ENCODE assay signal across 1 fruit fly cellular context in genomic region chrX:3173072-3173471, dm6.
A peak's percentile ranks its signal among the peaks of the same experiment; 100 is the strongest.
TF ChIP-seq lines count a peak whose summit lies in the region.

TSS of gene CG18508 (minus strand) at chrX:3173140.

TF ChIP-seq in whole organism, embryonic, 481 proteins besides CTCF, POLR2A, EP300 and RAD21 (continued from another document and continues in another):
- TF ChIP-seq Opbp (GFP tag; IDR thresholded peaks at IDR 0.05; lab: Robert Waterston, UW; ENCODE audit: partially characterized antibody) (0 out of 3 replicates have a peak, but pooled peaks have one; percentile 38), CG9609 (GFP tag; optimal IDR thresholded peaks at IDR 0.05; lab: Kevin White, UChicago) (no peak), da (GFP tag; optimal IDR thresholded peaks at IDR 0.05; lab: Kevin White, UChicago) (no peak), btn (GFP tag; optimal IDR thresholded peaks at IDR 0.05; lab: Kevin White, UChicago) (no peak), CG3281 (GFP tag; optimal IDR thresholded peaks at IDR 0.05; lab: Kevin White, UChicago) (no peak), ase (GFP tag; IDR thresholded peaks at IDR 0.05; lab: Robert Waterston, UW) (no peak), sima (GFP tag; optimal IDR thresholded peaks at IDR 0.05; lab: Kevin White, UChicago) (no peak), Blimp-1 (GFP tag; optimal IDR thresholded peaks at IDR 0.05; lab: Kevin White, UChicago) (no peak), CG32532 (GFP tag; IDR thresholded peaks at IDR 0.05; lab: Robert Waterston, UW) (peak; percentile 6; the same call in 1 of the 2 replicates), CG8924 (tag; optimal IDR thresholded peaks at IDR 0.05; lab: Kevin White, UChicago) (no peak), Lim3 (GFP tag; IDR thresholded peaks at IDR 0.05; lab: Robert Waterston, UW) (no peak), klu (GFP tag; IDR thresholded peaks at IDR 0.05; lab: Robert Waterston, UW) (no peak), CG14014 (GFP tag; IDR thresholded peaks at IDR 0.05; lab: Robert Waterston, UW) (no peak), Hr78 (GFP tag; optimal IDR thresholded peaks at IDR 0.05; lab: Kevin White, UChicago) (no peak), bsh (GFP tag; optimal IDR thresholded peaks at IDR 0.05; lab: Kevin White, UChicago) (no peak), Myb (GFP tag; optimal IDR thresholded peaks at IDR 0.05; lab: Kevin White, UChicago) (peak; percentile 63), Ssrp (tag; optimal IDR thresholded peaks at IDR 0.05; lab: Kevin White, UChicago) (peak; percentile 6), CG7928 (GFP tag; optimal IDR thresholded peaks at IDR 0.05; lab: Kevin White, UChicago) (no peak), ap (GFP tag; IDR thresholded peaks at IDR 0.05; lab: Robert Waterston, UW) (no peak), abd-A (tag; optimal IDR thresholded peaks at IDR 0.05; lab: Kevin White, UChicago) (no peak), CG17359 (tag; optimal IDR thresholded peaks at IDR 0.05; lab: Kevin White, UChicago) (peak; percentile 6), gfzf (GFP tag; optimal IDR thresholded peaks at IDR 0.05; lab: Kevin White, UChicago) (peak; percentile 94), CG15011 (GFP tag; optimal IDR thresholded peaks at IDR 0.05; lab: Kevin White, UChicago) (no peak), Hsf (GFP tag; optimal IDR thresholded peaks at IDR 0.05; lab: Kevin White, UChicago) (peak; percentile 17), D (optimal IDR thresholded peaks at IDR 0.05; lab: Kevin White, UChicago) (no peak), D (GFP tag; optimal IDR thresholded peaks at IDR 0.05; lab: Kevin White, UChicago) (no peak), CG12659 (GFP tag; optimal IDR thresholded peaks at IDR 0.05; lab: Kevin White, UChicago) (peak; percentile 57), exex (tag; optimal IDR thresholded peaks at IDR 0.05; lab: Kevin White, UChicago) (no peak), CG5180 (GFP tag; optimal IDR thresholded peaks at IDR 0.05; lab: Kevin White, UChicago) (no peak), MBD-R2 (GFP tag; IDR thresholded peaks at IDR 0.05; lab: Robert Waterston, UW) (peak; percentile 75), CG13894 (tag; optimal IDR thresholded peaks at IDR 0.05; lab: Kevin White, UChicago) (peak; percentile 1), yki (optimal IDR thresholded peaks at IDR 0.05; lab: Kevin White, UChicago) (no peak), hkb (optimal IDR thresholded peaks at IDR 0.05; lab: Kevin White, UChicago) (no peak), hkb (GFP tag; IDR thresholded peaks at IDR 0.05; lab: Robert Waterston, UW) (no peak), CG6813 (GFP tag; optimal IDR thresholded peaks at IDR 0.05; lab: Kevin White, UChicago) (no peak), sens-2 (GFP tag; IDR thresholded peaks at IDR 0.05; lab: Robert Waterston, UW) (no peak), kay (GFP tag; optimal IDR thresholded peaks at IDR 0.05; lab: Kevin White, UChicago) (no peak), Rfx (GFP tag; IDR thresholded peaks at IDR 0.05; lab: Robert Waterston, UW) (peak; percentile 60), ro (GFP tag; IDR thresholded peaks at IDR 0.05; lab: Robert Waterston, UW) (no peak), CG15073 (GFP tag; optimal IDR thresholded peaks at IDR 0.05; lab: Kevin White, UChicago) (no peak), CG13123 (GFP tag; optimal IDR thresholded peaks at IDR 0.05; lab: Kevin White, UChicago) (no peak), CG9817 (tag; optimal IDR thresholded peaks at IDR 0.05; lab: Kevin White, UChicago) (peak; percentile 15), Abd-B (GFP tag; optimal IDR thresholded peaks at IDR 0.05; lab: Kevin White, UChicago) (no peak), Ets97D (GFP tag; optimal IDR thresholded peaks at IDR 0.05; lab: Kevin White, UChicago) (peak; percentile 72), gcm2 (GFP tag; optimal IDR thresholded peaks at IDR 0.05; lab: Kevin White, UChicago) (no peak), vnd (GFP tag; IDR thresholded peaks at IDR 0.05; lab: Robert Waterston, UW; ENCODE audit: partially characterized antibody) (0 out of 3 replicates have a peak, but pooled peaks have one; percentile 13), Dp (GFP tag; optimal IDR thresholded peaks at IDR 0.05; lab: Kevin White, UChicago) (peak; percentile 51), CG1602 (GFP tag; optimal IDR thresholded peaks at IDR 0.05; lab: Kevin White, UChicago) (no peak), C15 (GFP tag; IDR thresholded peaks at IDR 0.05; lab: Robert Waterston, UW) (no peak), CG8478 (optimal IDR thresholded peaks at IDR 0.05; lab: Kevin White, UChicago) (no peak), dimm (GFP tag; IDR thresholded peaks at IDR 0.05; lab: Robert Waterston, UW) (no peak), Elba2 (GFP tag; optimal IDR thresholded peaks at IDR 0.05; lab: Kevin White, UChicago) (no peak), CG7357 (GFP tag; IDR thresholded peaks at IDR 0.05; lab: Robert Waterston, UW) (no peak), lmd (GFP tag; IDR thresholded peaks at IDR 0.05; lab: Robert Waterston, UW) (no peak), gce (GFP tag; IDR thresholded peaks at IDR 0.05; lab: Robert Waterston, UW) (no peak), Oli (tag; optimal IDR thresholded peaks at IDR 0.05; lab: Kevin White, UChicago) (no peak), Ptx1 (GFP tag; IDR thresholded peaks at IDR 0.05; lab: Robert Waterston, UW) (peak; percentile 7; the same call in 1 of the 2 replicates), hth (optimal IDR thresholded peaks at IDR 0.05; lab: Kevin White, UChicago) (no peak), Dip3 (GFP tag; optimal IDR thresholded peaks at IDR 0.05; lab: Kevin White, UChicago) (no peak), unpg (GFP tag; optimal IDR thresholded peaks at IDR 0.05; lab: Kevin White, UChicago) (no peak), CG17361 (GFP tag; IDR thresholded peaks at IDR 0.05; lab: Robert Waterston, UW) (no peak), Lhr (GFP tag; optimal IDR thresholded peaks at IDR 0.05; lab: Kevin White, UChicago) (peak; percentile 71), org-1 (GFP tag; optimal IDR thresholded peaks at IDR 0.05; lab: Kevin White, UChicago) (no peak), CG8359 (GFP tag; optimal IDR thresholded peaks at IDR 0.05; lab: Kevin White, UChicago; ENCODE audit: borderline replicate concordance) (no peak), eve (GFP tag; optimal IDR thresholded peaks at IDR 0.05; lab: Kevin White, UChicago) (no peak), so (GFP tag; IDR thresholded peaks at IDR 0.05; lab: Robert Waterston, UW) (no peak), sob (GFP tag; IDR thresholded peaks at IDR 0.05; lab: Robert Waterston, UW) (peak; percentile 26; the same call in 1 of the 2 replicates), CG2120 (GFP tag; optimal IDR thresholded peaks at IDR 0.05; lab: Kevin White, UChicago) (peak; percentile 50), CG13775 (GFP tag; optimal IDR thresholded peaks at IDR 0.05; lab: Kevin White, UChicago) (no peak), CG10462 (GFP tag; optimal IDR thresholded peaks at IDR 0.05; lab: Kevin White, UChicago) (peak; percentile 59), E2f1 (GFP tag; IDR thresholded peaks at IDR 0.05; lab: Robert Waterston, UW) (no peak), Bdp1 (GFP tag; optimal IDR thresholded peaks at IDR 0.05; lab: Kevin White, UChicago) (no peak), Med (GFP tag; lab: Kevin White, UChicago) (peak; percentile 57), Neu2 (GFP tag; optimal IDR thresholded peaks at IDR 0.05; lab: Kevin White, UChicago; ENCODE audit: borderline replicate concordance) (no peak), aop (GFP tag; IDR thresholded peaks at IDR 0.05; lab: Robert Waterston, UW) (no peak), CG11560 (tag; IDR thresholded peaks at IDR 0.05; lab: Robert Waterston, UW) (no peak), Trl (optimal IDR thresholded peaks at IDR 0.05; lab: Kevin White, UChicago) (no peak), Trl (GFP tag; optimal IDR thresholded peaks at IDR 0.05; lab: Kevin White, UChicago) (no peak), CG6689 (GFP tag; IDR thresholded peaks at IDR 0.05; lab: Robert Waterston, UW) (no peak), CG16779 (GFP tag; IDR thresholded peaks at IDR 0.05; lab: Robert Waterston, UW) (no peak), Max (GFP tag; optimal IDR thresholded peaks at IDR 0.05; lab: Kevin White, UChicago) (no peak), CG33213 (GFP tag; optimal IDR thresholded peaks at IDR 0.05; lab: Kevin White, UChicago) (peak; percentile 69), hb (GFP tag; IDR thresholded peaks at IDR 0.05; lab: Robert Waterston, UW; ENCODE audit: partially characterized antibody) (no peak), CG3847 (GFP tag; IDR thresholded peaks at IDR 0.05; lab: Robert Waterston, UW) (peak; percentile 24; the same call in 1 of the 2 replicates), ken (GFP tag; IDR thresholded peaks at IDR 0.05; lab: Robert Waterston, UW) (no peak), pros (GFP tag; optimal IDR thresholded peaks at IDR 0.05; lab: Kevin White, UChicago) (no peak), ranshi (GFP tag; IDR thresholded peaks at IDR 0.05; lab: Robert Waterston, UW) (no peak), unc-4 (GFP tag; IDR thresholded peaks at IDR 0.05; lab: Robert Waterston, UW; ENCODE audit: partially characterized antibody) (0 out of 2 replicates have a peak, but pooled peaks have one; percentile 27), CG4854 (GFP tag; optimal IDR thresholded peaks at IDR 0.05; lab: Kevin White, UChicago) (no peak), mam (GFP tag; optimal IDR thresholded peaks at IDR 0.05; lab: Kevin White, UChicago) (peak; percentile 23), Rx (GFP tag; IDR thresholded peaks at IDR 0.05; lab: Robert Waterston, UW) (no peak), CG9437 (GFP tag; optimal IDR thresholded peaks at IDR 0.05; lab: Kevin White, UChicago) (no peak), CG33557 (GFP tag; optimal IDR thresholded peaks at IDR 0.05; lab: Kevin White, UChicago) (no peak), onecut (GFP tag; IDR thresholded peaks at IDR 0.05; lab: Robert Waterston, UW) (peak; percentile 12; the same call in 1 of the 2 replicates), CG31224 (GFP tag; IDR thresholded peaks at IDR 0.05; lab: Robert Waterston, UW) (no peak), pita (GFP tag; optimal IDR thresholded peaks at IDR 0.05; lab: Kevin White, UChicago) (peak; percentile 65), B-H1 (GFP tag; IDR thresholded peaks at IDR 0.05; lab: Robert Waterston, UW) (no peak), NK7.1 (GFP tag; optimal IDR thresholded peaks at IDR 0.05; lab: Kevin White, UChicago) (no peak), CG34376 (GFP tag; optimal IDR thresholded peaks at IDR 0.05; lab: Kevin White, UChicago) (no peak), slbo (GFP tag; IDR thresholded peaks at IDR 0.05; lab: Robert Waterston, UW) (peak; percentile 36), salm (tag; optimal IDR thresholded peaks at IDR 0.05; lab: Kevin White, UChicago) (no peak), CG9932 (GFP tag; IDR thresholded peaks at IDR 0.05; lab: Robert Waterston, UW) (peak; percentile 50; the same call in 1 of the 2 replicates), Sin3A (optimal IDR thresholded peaks at IDR 0.05; lab: Kevin White, UChicago) (no peak), CG3838 (GFP tag; optimal IDR thresholded peaks at IDR 0.05; lab: Kevin White, UChicago) (no peak), CG1792 (GFP tag; optimal IDR thresholded peaks at IDR 0.05; lab: Kevin White, UChicago) (no peak), CG15269 (tag; optimal IDR thresholded peaks at IDR 0.05; lab: Kevin White, UChicago) (peak; percentile 5), knrl (GFP tag; IDR thresholded peaks at IDR 0.05; lab: Robert Waterston, UW; ENCODE audit: partially characterized antibody) (peak; percentile 30; the same call in 2 of the 3 replicates), CG12155 (GFP tag; optimal IDR thresholded peaks at IDR 0.05; lab: Kevin White, UChicago) (peak; percentile 3), CoRest (tag; optimal IDR thresholded peaks at IDR 0.05; lab: Kevin White, UChicago) (peak; percentile 21), jing (GFP tag; optimal IDR thresholded peaks at IDR 0.05; lab: Kevin White, UChicago) (no peak), CG2889 (GFP tag; IDR thresholded peaks at IDR 0.05; lab: Robert Waterston, UW) (no peak), Bteb2 (GFP tag; optimal IDR thresholded peaks at IDR 0.05; lab: Kevin White, UChicago) (no peak), zf30C (GFP tag; optimal IDR thresholded peaks at IDR 0.05; lab: Kevin White, UChicago) (peak; percentile 29), CG10959 (GFP tag; IDR thresholded peaks at IDR 0.05; lab: Robert Waterston, UW) (peak; percentile 90), Kr (GFP tag; optimal IDR thresholded peaks at IDR 0.05; lab: Kevin White, UChicago) (no peak), Fer3 (tag; optimal IDR thresholded peaks at IDR 0.05; lab: Kevin White, UChicago) (no peak), CG4424 (GFP tag; optimal IDR thresholded peaks at IDR 0.05; lab: Kevin White, UChicago) (peak; percentile 12), Atf3 (GFP tag; optimal IDR thresholded peaks at IDR 0.05; lab: Kevin White, UChicago) (no peak), B-H2 (GFP tag; optimal IDR thresholded peaks at IDR 0.05; lab: Kevin White, UChicago) (no peak), pzg (GFP tag; optimal IDR thresholded peaks at IDR 0.05; lab: Kevin White, UChicago) (peak; percentile 70), slou (GFP tag; optimal IDR thresholded peaks at IDR 0.05; lab: Kevin White, UChicago) (no peak), CG2678 (tag; optimal IDR thresholded peaks at IDR 0.05; lab: Kevin White, UChicago) (no peak), CG4282 (GFP tag; optimal IDR thresholded peaks at IDR 0.05; lab: Kevin White, UChicago) (no peak), CG10431 (GFP tag; optimal IDR thresholded peaks at IDR 0.05; lab: Kevin White, UChicago) (no peak), CG4730 (GFP tag; IDR thresholded peaks at IDR 0.05; lab: Robert Waterston, UW) (no peak), emc (GFP tag; optimal IDR thresholded peaks at IDR 0.05; lab: Kevin White, UChicago) (no peak), tap (tag; optimal IDR thresholded peaks at IDR 0.05; lab: Kevin White, UChicago) (no peak), CG12942 (GFP tag; optimal IDR thresholded peaks at IDR 0.05; lab: Kevin White, UChicago) (no peak), nerfin-2 (GFP tag; IDR thresholded peaks at IDR 0.05; lab: Robert Waterston, UW; ENCODE audit: partially characterized antibody) (no peak), disco-r (GFP tag; optimal IDR thresholded peaks at IDR 0.05; lab: Kevin White, UChicago) (no peak), CG30020 (tag; optimal IDR thresholded peaks at IDR 0.05; lab: Kevin White, UChicago) (no peak), CG2199 (GFP tag; IDR thresholded peaks at IDR 0.05; lab: Robert Waterston, UW) (0 out of 3 replicates have a peak, but pooled peaks have one; percentile 50), CG13287 (GFP tag; IDR thresholded peaks at IDR 0.05; lab: Robert Waterston, UW; ENCODE audit: partially characterized antibody) (peak; percentile 24; the same call in 1 of the 2 replicates), Pdp1 (GFP tag; optimal IDR thresholded peaks at IDR 0.05; lab: Kevin White, UChicago) (peak in 1 of 2 experiments; percentile 42), ATbp (GFP tag; optimal IDR thresholded peaks at IDR 0.05; lab: Kevin White, UChicago) (no peak), br (optimal IDR thresholded peaks at IDR 0.05; lab: Kevin White, UChicago) (no peak)
